Worm (Caenorhabditis elegans): ENCODE results near the gene F07C6.4.

DNA sequence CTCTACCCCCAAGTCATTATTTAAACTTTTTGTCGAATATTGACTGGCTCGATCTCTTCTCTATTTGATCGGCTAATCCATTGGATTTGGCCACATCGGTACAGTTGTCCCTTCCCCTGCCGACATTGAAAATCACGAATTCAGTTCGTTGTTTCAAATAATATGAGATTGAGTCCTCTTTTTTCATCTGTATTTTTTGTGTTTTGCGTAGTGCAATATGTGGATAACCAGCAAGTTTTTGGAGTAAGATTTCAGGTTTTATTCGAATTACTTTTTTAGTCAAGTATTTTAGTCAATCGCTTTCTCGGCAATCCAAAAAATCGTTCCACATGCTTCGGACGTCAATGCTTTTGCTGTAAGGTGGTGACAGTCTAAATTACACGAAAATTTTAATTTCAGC, 16.6 kb upstream of the F07C6.4 start, which contains the start of gene F07C6.3:
- TF ChIP-seq ama-1 (optimal IDR thresholded peaks at IDR 0.05) (no peak), ets-7 (tag; optimal IDR thresholded peaks at IDR 0.05) (no peak), tbx-11 (GFP tag; IDR thresholded peaks at IDR 0.05) (no peak), aly-1 (tag; optimal IDR thresholded peaks at IDR 0.05) (no peak), hmg-4 (GFP tag; optimal IDR thresholded peaks at IDR 0.05) (no peak), pes-1 (GFP tag; IDR thresholded peaks at IDR 0.05) (no peak)

Measured in whole organism, early embryonic.